Fruit fly (Drosophila melanogaster) whole organism, embryonic: ENCODE results near the gene CG18302.
A peak's percentile ranks its signal among the peaks of the same experiment; 100 is the strongest.

ENCODE experiments used
- Abd-B ChIP-seq: fragments of 200-800 bp; sonication (Bioruptor generic); optimal IDR thresholded peaks from 2 replicates; lab custom pipeline; 2018; ENCODE audit warnings: missing biosample characterization, mild to moderate bottlenecking, missing genetic modification characterization, moderate library complexity
- Adf1 ChIP-seq: fragments of 200-800 bp; sonication (Bioruptor generic); IDR thresholded peaks from 2 replicates; pipeline ENCODE4 v1.3.6; 2022; ENCODE audit warnings: missing biosample characterization, missing genetic modification characterization
- Aef1 ChIP-seq: fragments of 200-800 bp; sonication (Bioruptor generic); IDR thresholded peaks from 3 replicates; pipeline ENCODE4 v1.3.6; 2022; ENCODE audit warnings: missing biosample characterization, missing genetic modification characterization
- B-H1 ChIP-seq: fragments of 200-800 bp; sonication (Bioruptor generic); IDR thresholded peaks from 3 replicates; pipeline ENCODE4 v1.3.6; 2022; ENCODE audit warnings: missing biosample characterization, missing genetic modification characterization
- CG10654 ChIP-seq: fragments of 200-800 bp; sonication (Bioruptor generic); optimal IDR thresholded peaks from 2 replicates; lab custom pipeline; 2016; ENCODE audit warnings: missing biosample characterization, missing genetic modification characterization
- CG13123 ChIP-seq: fragments of 200-800 bp; sonication (Bioruptor generic); optimal IDR thresholded peaks from 2 replicates; lab custom pipeline; 2016; ENCODE audit warnings: missing biosample characterization, missing genetic modification characterization
- CG13287 ChIP-seq: fragments of 200-800 bp; sonication (Bioruptor generic); IDR thresholded peaks from 2 replicates; pipeline ENCODE4 v1.3.6; 2022; ENCODE audit warnings: missing biosample characterization, missing genetic modification characterization; ENCODE audit not compliant: partially characterized antibody
- CG14860 ChIP-seq: fragments of 200-800 bp; sonication (Bioruptor generic); IDR thresholded peaks from 3 replicates; pipeline ENCODE4 v1.3.6; 2022; ENCODE audit warnings: missing biosample characterization, missing genetic modification characterization; ENCODE audit not compliant: partially characterized antibody
- CG17385 ChIP-seq: fragments of 200-800 bp; sonication (Bioruptor generic); optimal IDR thresholded peaks from 3 replicates; lab custom pipeline; 2018; ENCODE audit warnings: missing biosample characterization, mild to moderate bottlenecking, missing genetic modification characterization
- CG2199 ChIP-seq: fragments of 200-800 bp; sonication (Bioruptor generic); IDR thresholded peaks from 3 replicates; pipeline ENCODE4 v1.3.6; 2022; ENCODE audit warnings: missing biosample characterization, missing genetic modification characterization
- CG2678 ChIP-seq: fragments of 200-800 bp; sonication (Bioruptor generic); optimal IDR thresholded peaks from 3 replicates; lab custom pipeline; 2019; ENCODE audit warnings: missing biosample characterization, mild to moderate bottlenecking, missing genetic modification characterization, moderate library complexity
- CG3281 ChIP-seq: fragments of 200-800 bp; sonication (Bioruptor generic); optimal IDR thresholded peaks from 3 replicates; lab custom pipeline; 2017; ENCODE audit warnings: missing biosample characterization, mild to moderate bottlenecking, missing genetic modification characterization
- CG3726 ChIP-seq: fragments of 200-800 bp; sonication (Bioruptor generic); IDR thresholded peaks from 3 replicates; pipeline ENCODE4, ENCODE4 v1.3.6; 2022; ENCODE audit warnings: missing biosample characterization, missing genetic modification characterization
- CG4854 ChIP-seq: fragments of 200-800 bp; sonication (Bioruptor generic); optimal IDR thresholded peaks from 2 replicates; lab custom pipeline; 2016; ENCODE audit warnings: missing biosample characterization, missing genetic modification characterization, inconsistent platforms
- CG6175 ChIP-seq: fragments of 200-800 bp; sonication (Bioruptor generic); IDR thresholded peaks from 3 replicates; pipeline ENCODE4 v1.3.6; 2022; ENCODE audit warnings: missing biosample characterization, missing genetic modification characterization
- CG6854 ChIP-seq: fragments of 200-800 bp; sonication (Bioruptor generic); optimal IDR thresholded peaks from 3 replicates; lab custom pipeline; 2017; ENCODE audit warnings: missing biosample characterization, mild to moderate bottlenecking, missing genetic modification characterization
- CG7271 ChIP-seq: fragments of 200-800 bp; sonication (Bioruptor generic); optimal IDR thresholded peaks from 2 replicates; lab custom pipeline; 2018; ENCODE audit warnings: missing biosample characterization, mild to moderate bottlenecking, missing genetic modification characterization, moderate library complexity
- CG9437 ChIP-seq: fragments of 200-800 bp; sonication (Bioruptor generic); optimal IDR thresholded peaks from 2 replicates; lab custom pipeline; 2018; ENCODE audit warnings: missing biosample characterization, mild to moderate bottlenecking, missing genetic modification characterization
- CkIIα-i1 ChIP-seq: fragments of 200-800 bp; sonication (Bioruptor generic); IDR thresholded peaks from 2 replicates; pipeline ENCODE4 v1.3.6; 2022; ENCODE audit warnings: missing biosample characterization, missing genetic modification characterization
- Dip3 ChIP-seq: fragments of 200-800 bp; sonication (Bioruptor generic); optimal IDR thresholded peaks from 3 replicates; lab custom pipeline; 2016; ENCODE audit warnings: missing biosample characterization, missing genetic modification characterization
- Drgx ChIP-seq: fragments of 200-800 bp; sonication (Bioruptor generic); IDR thresholded peaks from 2 replicates; pipeline ENCODE4 v1.3.6; 2022; ENCODE audit warnings: missing biosample characterization, missing genetic modification characterization
- GATAe ChIP-seq: fragments of 200-800 bp; sonication (Bioruptor generic); conservative IDR thresholded peaks from 2 replicates; pipeline ENCODE4 v1.3.6; 2022; ENCODE audit warnings: missing biosample characterization, missing genetic modification characterization
- Hr3 ChIP-seq: fragments of 200-800 bp; sonication (Bioruptor generic); optimal IDR thresholded peaks from 3 replicates; lab custom pipeline; 2016; ENCODE audit warnings: missing biosample characterization, missing genetic modification characterization
- Nf-YA ChIP-seq: fragments of 200-800 bp; sonication (Bioruptor generic); IDR thresholded peaks from 2 replicates; pipeline ENCODE4 v1.3.6; 2022; ENCODE audit warnings: missing biosample characterization, missing genetic modification characterization
- Opbp ChIP-seq: fragments of 200-800 bp; sonication (Bioruptor generic); IDR thresholded peaks from 3 replicates; pipeline ENCODE4 v1.3.6; 2022; ENCODE audit warnings: missing biosample characterization, missing genetic modification characterization; ENCODE audit not compliant: partially characterized antibody
- Rx ChIP-seq: fragments of 200-800 bp; sonication (Bioruptor generic); IDR thresholded peaks from 2 replicates; pipeline ENCODE4 v1.3.6; 2022; ENCODE audit warnings: missing biosample characterization, missing genetic modification characterization
- Six4 ChIP-seq: fragments of 200-800 bp; sonication (Bioruptor generic); optimal IDR thresholded peaks from 2 replicates; lab custom pipeline; 2016; ENCODE audit warnings: missing biosample characterization, missing genetic modification characterization
- ara ChIP-seq: fragments of 200-800 bp; sonication (Bioruptor generic); IDR thresholded peaks from 2 replicates; pipeline ENCODE4 v1.3.6; 2022; ENCODE audit warnings: missing biosample characterization, missing genetic modification characterization
- ato ChIP-seq: fragments of 200-800 bp; sonication (Bioruptor generic); IDR thresholded peaks from 2 replicates; pipeline ENCODE4 v1.3.6; 2022; ENCODE audit warnings: missing biosample characterization, missing genetic modification characterization; ENCODE audit not compliant: partially characterized antibody
- chinmo ChIP-seq: fragments of 200-800 bp; sonication (Bioruptor generic); IDR thresholded peaks from 4 replicates; pipeline ENCODE4 v1.3.6; 2022; ENCODE audit warnings: missing biosample characterization, missing genetic modification characterization; ENCODE audit not compliant: partially characterized antibody
- croc ChIP-seq: fragments of 200-800 bp; sonication (Bioruptor generic); conservative IDR thresholded peaks from 3 replicates; pipeline ENCODE4 v1.3.6; 2022; ENCODE audit warnings: missing biosample characterization, missing genetic modification characterization
- dan ChIP-seq: fragments of 200-800 bp; sonication (Bioruptor generic); IDR thresholded peaks from 2 replicates; pipeline ENCODE4 v1.3.6; 2022; ENCODE audit warnings: missing biosample characterization, missing genetic modification characterization
- eve ChIP-seq, 2 experiments: fragments of >200 bp; optimal IDR thresholded peaks; 2 replicates each; lab custom pipeline; 2017; ENCODE audit warnings: missing biosample characterization in 2 of 2, missing genetic modification characterization in 2 of 2
- exex ChIP-seq: fragments of 200-800 bp; sonication (Bioruptor generic); optimal IDR thresholded peaks from 4 replicates; lab custom pipeline; 2018; ENCODE audit warnings: missing biosample characterization, mild to moderate bottlenecking, missing genetic modification characterization, moderate library complexity
- gfzf ChIP-seq: fragments of 200-800 bp; sonication (Bioruptor generic); optimal IDR thresholded peaks from 2 replicates; lab custom pipeline; 2016; ENCODE audit warnings: missing biosample characterization, mild to moderate bottlenecking, missing genetic modification characterization, moderate library complexity
- lilli ChIP-seq: fragments of 200-800 bp; sonication (Bioruptor generic); optimal IDR thresholded peaks from 3 replicates; lab custom pipeline; 2016; ENCODE audit warnings: missing biosample characterization, missing genetic modification characterization
- lmd ChIP-seq: fragments of 200-800 bp; sonication (Bioruptor generic); IDR thresholded peaks from 2 replicates; pipeline ENCODE4 v1.3.6; 2022; ENCODE audit warnings: missing biosample characterization, missing genetic modification characterization
- luna ChIP-seq: fragments of 200-800 bp; sonication (Bioruptor generic); optimal IDR thresholded peaks from 2 replicates; lab custom pipeline; 2016; ENCODE audit warnings: missing biosample characterization, missing genetic modification characterization
- oc ChIP-seq: fragments of 200-800 bp; sonication (Bioruptor generic); optimal IDR thresholded peaks from 2 replicates; lab custom pipeline; 2018; ENCODE audit warnings: missing biosample characterization, mild to moderate bottlenecking, missing genetic modification characterization, moderate library complexity
- otp ChIP-seq: fragments of 200-800 bp; sonication (Bioruptor generic); IDR thresholded peaks from 3 replicates; pipeline ENCODE4, ENCODE4 v1.3.6; 2022; ENCODE audit warnings: missing biosample characterization, missing genetic modification characterization
- pfk ChIP-seq: fragments of 200-800 bp; sonication (Bioruptor generic); optimal IDR thresholded peaks from 2 replicates; lab custom pipeline; 2018; ENCODE audit warnings: missing biosample characterization, mild to moderate bottlenecking, missing genetic modification characterization, moderate library complexity
- psq ChIP-seq: fragments of 200-800 bp; sonication (Bioruptor generic); optimal IDR thresholded peaks from 2 replicates; lab custom pipeline; 2017; ENCODE audit warnings: missing biosample characterization, missing genetic modification characterization
- so ChIP-seq: fragments of 200-800 bp; sonication (Bioruptor generic); IDR thresholded peaks from 3 replicates; pipeline ENCODE4 v1.3.6; 2022; ENCODE audit warnings: missing biosample characterization, missing genetic modification characterization
- trem ChIP-seq: fragments of 200-800 bp; optimal IDR thresholded peaks from 3 replicates; lab custom pipeline; 2019; ENCODE audit warnings: missing biosample characterization, mild to moderate bottlenecking, missing genetic modification characterization, moderate library complexity
- trh ChIP-seq: fragments of 200-800 bp; sonication (Bioruptor generic); optimal IDR thresholded peaks from 2 replicates; lab custom pipeline; 2016; ENCODE audit warnings: missing biosample characterization, missing genetic modification characterization
- vfl ChIP-seq: fragments of 200-800 bp; sonication (Bioruptor generic); optimal IDR thresholded peaks from 2 replicates; lab custom pipeline; 2016; ENCODE audit warnings: missing biosample characterization, missing genetic modification characterization
- wek ChIP-seq: fragments of 200-800 bp; sonication (Bioruptor generic); optimal IDR thresholded peaks from 3 replicates; lab custom pipeline; 2018; ENCODE audit warnings: missing biosample characterization, mild to moderate bottlenecking, missing genetic modification characterization, moderate library complexity
- zen2 ChIP-seq: fragments of 200-800 bp; sonication (Bioruptor generic); IDR thresholded peaks from 3 replicates; pipeline ENCODE4 v1.3.6; 2022; ENCODE audit warnings: missing biosample characterization, missing genetic modification characterization; ENCODE audit not compliant: partially characterized antibody

CG18302 gene

DNA sequence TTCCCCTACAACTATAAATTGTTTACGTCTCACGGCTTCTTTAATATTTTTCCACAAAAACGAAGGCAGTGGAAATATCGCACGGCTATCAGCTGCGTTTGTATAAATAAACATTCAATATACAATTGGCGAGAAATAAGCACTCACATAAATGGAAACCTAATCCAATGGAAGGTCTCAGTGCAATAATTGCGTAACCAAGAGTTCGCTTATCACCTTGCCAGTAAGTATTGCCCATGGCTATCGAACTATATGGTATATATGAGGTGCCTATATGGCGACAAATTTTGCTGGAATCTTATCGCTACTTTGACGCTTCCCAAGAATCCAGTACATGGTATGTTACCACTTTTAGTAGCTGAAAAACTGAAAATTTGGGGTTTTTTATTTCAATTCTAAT, 31.9 kb upstream of the CG18302 start (continued):
- no peak for TF ChIP-seq CkIIα-i1
- TF ChIP-seq CG10654 (GFP tag; lab: Kevin White, UChicago): no peak
- TF ChIP-seq gfzf (GFP tag; lab: Kevin White, UChicago): no peak
- TF ChIP-seq oc: no peak
- no peak for TF ChIP-seq eve (GFP tag; optimal IDR thresholded peaks at IDR 0.05; lab: Kevin White, UChicago)
- no peak for TF ChIP-seq B-H1 (GFP tag; lab: Robert Waterston, UW)
- no peak for TF ChIP-seq CG17385 (GFP tag; lab: Kevin White, UChicago)
- no peak for TF ChIP-seq Adf1 (GFP tag; lab: Robert Waterston, UW)
- no peak for TF ChIP-seq Abd-B
- TF ChIP-seq CG4854 (GFP tag; lab: Kevin White, UChicago): no peak

DNA sequence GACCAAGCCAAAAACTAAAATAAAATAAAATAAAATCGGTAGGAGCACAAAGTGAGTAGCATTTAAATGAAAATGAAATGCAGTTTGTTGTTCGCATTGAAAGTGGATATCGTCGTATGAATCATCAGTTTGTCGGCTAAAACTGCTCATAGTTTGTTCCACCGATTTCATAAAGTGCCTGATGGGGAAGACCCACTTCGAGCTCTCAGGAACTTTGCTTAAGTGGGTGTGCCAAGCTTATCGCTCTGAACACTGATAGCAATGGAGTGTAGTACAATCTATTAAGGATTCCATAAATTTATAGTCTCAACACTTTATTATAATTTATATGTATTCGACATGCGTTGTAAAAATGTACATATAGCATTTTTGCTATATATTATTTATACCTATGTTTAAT, 31.3 kb upstream of the CG18302 start:
- TF ChIP-seq Nf-YA (GFP tag; lab: Robert Waterston, UW): 0 out of 2 replicates have a peak, but pooled peaks have one; percentile 10
- peak; percentile 50; the same call in 1 of the 3 replicates for TF ChIP-seq CG2199 (GFP tag; lab: Robert Waterston, UW)
- peak; percentile 21 for TF ChIP-seq exex (tag; lab: Kevin White, UChicago)
- no peak for TF ChIP-seq lilli

DNA sequence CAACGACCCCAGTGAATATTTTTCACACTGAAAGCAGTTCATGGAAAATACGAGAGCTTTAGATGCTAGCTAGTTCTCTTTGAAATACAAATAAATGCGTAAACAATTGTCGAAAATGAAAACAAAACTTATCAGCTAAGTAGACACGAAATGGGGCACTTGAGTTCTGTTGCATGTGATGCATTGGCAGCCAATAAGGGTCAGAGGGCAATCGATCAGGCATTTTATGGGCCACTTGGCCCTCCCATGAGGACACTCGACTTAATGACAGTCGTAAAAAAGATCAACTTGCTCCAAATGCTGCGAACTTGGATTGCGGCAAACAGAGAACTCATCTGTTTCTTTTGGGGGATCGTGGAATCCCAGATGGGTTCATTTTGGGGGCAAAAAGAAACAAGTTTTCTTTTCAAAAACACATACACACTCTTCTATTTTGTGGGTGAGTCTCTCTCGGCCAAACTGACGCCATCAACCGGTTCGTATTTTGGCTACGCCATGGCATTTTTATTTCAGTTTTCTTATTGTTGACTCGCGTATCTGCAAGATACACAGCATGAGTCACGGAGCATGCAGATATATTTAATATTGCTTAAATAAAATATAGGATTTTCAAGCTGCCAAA, 30.7 kb upstream of the CG18302 start:
- TF ChIP-seq zen2 (no peak), Six4 (GFP tag; lab: Kevin White, UChicago) (no peak), CG9437 (no peak), CG3726 (GFP tag; lab: Robert Waterston, UW) (no peak), CG6854 (no peak), CG7271 (no peak), otp (GFP tag; lab: Robert Waterston, UW) (no peak), CG13123 (GFP tag; lab: Kevin White, UChicago) (no peak), wek (GFP tag; lab: Kevin White, UChicago) (no peak), ara (GFP tag; lab: Robert Waterston, UW) (no peak), chinmo (GFP tag; lab: Robert Waterston, UW) (peak; percentile 69; the same call in 1 of the 4 replicates), trh (GFP tag; lab: Kevin White, UChicago) (no peak), Aef1 (no peak), CG13287 (peak; percentile 15; the same call in 1 of the 2 replicates), pfk (no peak), croc (GFP tag; lab: Robert Waterston, UW) (no peak), Rx (GFP tag; lab: Robert Waterston, UW) (no peak), CG14860 (GFP tag; lab: Robert Waterston, UW) (no peak), CG2678 (no peak), lmd (GFP tag; lab: Robert Waterston, UW) (no peak), psq (no peak), ato (GFP tag; lab: Robert Waterston, UW) (no peak), Drgx (no peak), trem (tag; lab: Kevin White, UChicago) (no peak), Hr3 (GFP tag; lab: Kevin White, UChicago) (no peak), Opbp (GFP tag; lab: Robert Waterston, UW) (no peak), CG3281 (GFP tag; lab: Kevin White, UChicago) (no peak), luna (no peak), dan (GFP tag; lab: Robert Waterston, UW) (no peak), so (GFP tag; lab: Robert Waterston, UW) (0 out of 3 replicates have a peak, but pooled peaks have one; percentile 43), GATAe (GFP tag; lab: Robert Waterston, UW) (no peak), oc (no peak), CG6175 (GFP tag; lab: Robert Waterston, UW) (0 out of 3 replicates have a peak, but pooled peaks have one; percentile 12), Dip3 (no peak), vfl (GFP tag; lab: Kevin White, UChicago) (no peak)
